Fruit fly (Drosophila melanogaster): ENCODE measurements around the gene CG10343.

- TF ChIP-seq Gug (GFP tag; IDR thresholded peaks at IDR 0.05) (no peak), CG6854 (GFP tag; optimal IDR thresholded peaks at IDR 0.05) (no peak), Hr39 (GFP tag; optimal IDR thresholded peaks at IDR 0.05) (no peak), CG31627 (GFP tag; optimal IDR thresholded peaks at IDR 0.05) (no peak), CG6163 (GFP tag; IDR thresholded peaks at IDR 0.05) (no peak), achi (GFP tag; optimal IDR thresholded peaks at IDR 0.05) (no peak), CG10669 (GFP tag; optimal IDR thresholded peaks at IDR 0.05) (no peak), spab (GFP tag; optimal IDR thresholded peaks at IDR 0.05) (no peak), CG16779 (tag; optimal IDR thresholded peaks at IDR 0.05) (no peak), fd85E (GFP tag; optimal IDR thresholded peaks at IDR 0.05) (no peak), fd59A (GFP tag; optimal IDR thresholded peaks at IDR 0.05) (no peak), acj6 (GFP tag; optimal IDR thresholded peaks at IDR 0.05) (no peak), CG3919 (GFP tag; optimal IDR thresholded peaks at IDR 0.05) (no peak)
Observed at dm6 chr2L:18745454-18745853, 42.2 kb downstream of the CG10343 start.
